Worm (Caenorhabditis elegans): Measurements from ENCODE around the gene K10H10.12.

The K10H10.12 gene

ce11 chrII:14496809-14497208 lies 9.3 kb downstream of the K10H10.12 start:
- TF ChIP-seq ceh-62 (tag; optimal IDR thresholded peaks at IDR 0.05) (no peak), dmd-6 (GFP tag; IDR thresholded peaks at IDR 0.05) (peak; percentile 70), cey-2 (tag; optimal IDR thresholded peaks at IDR 0.05; ENCODE audit: borderline replicate concordance, insufficient read depth) (peak; percentile 26), madf-5 (GFP tag; IDR thresholded peaks at IDR 0.05) (peak; percentile 78 to 88; a peak in 2 of 4 replicates), dpl-1 (GFP tag; optimal IDR thresholded peaks at IDR 0.05) (peak; percentile 68), spr-1 (tag; optimal IDR thresholded peaks at IDR 0.05) (peak; percentile 87), skn-1 (tag; optimal IDR thresholded peaks at IDR 0.05) (no peak), nhr-42 (GFP tag; IDR thresholded peaks at IDR 0.05) (peak; percentile 95), lin-15B (tag; optimal IDR thresholded peaks at IDR 0.05) (no peak), attf-4 (tag; optimal IDR thresholded peaks at IDR 0.05) (peak; percentile 41), daf-12 (tag; optimal IDR thresholded peaks at IDR 0.05) (no peak), mdl-1 (tag; optimal IDR thresholded peaks at IDR 0.05) (peak in 1 of 2 experiments; percentile 48), rbr-2 (tag; optimal IDR thresholded peaks at IDR 0.05) (peak; percentile 77), nhr-77 (tag; optimal IDR thresholded peaks at IDR 0.05) (peak; percentile 96), pqm-1 (tag; optimal IDR thresholded peaks at IDR 0.05) (peak; percentile 32), daf-8 (GFP tag; IDR thresholded peaks at IDR 0.05) (0 out of 2 replicates have a peak, but pooled peaks have one; percentile 58), ctbp-1 (GFP tag; IDR thresholded peaks at IDR 0.05) (peak; percentile 76), nhr-111 (GFP tag; optimal IDR thresholded peaks at IDR 0.05) (peak; percentile 83), aly-2 (tag; optimal IDR thresholded peaks at IDR 0.05) (no peak), lin-39 (tag; optimal IDR thresholded peaks at IDR 0.05) (no peak), R02D3.7 (tag; optimal IDR thresholded peaks at IDR 0.05) (peak; percentile 7), Y75B8A.6 (GFP tag; IDR thresholded peaks at IDR 0.05) (peak; percentile 44; the same call in 1 of the 2 replicates), F49E8.2 (tag; optimal IDR thresholded peaks at IDR 0.05; ENCODE audit: borderline replicate concordance) (peak; percentile 78), ztf-7 (tag; optimal IDR thresholded peaks at IDR 0.05) (peak; percentile 61), hmg-1.1 (GFP tag; IDR thresholded peaks at IDR 0.05) (peak; percentile 86), zip-2 (tag; optimal IDR thresholded peaks at IDR 0.05) (peak; percentile 41), D1046.2 (GFP tag; IDR thresholded peaks at IDR 0.05) (peak; percentile 87), ceh-32 (tag; optimal IDR thresholded peaks at IDR 0.05; ENCODE audit: poor library complexity) (no peak), egl-27 (tag; optimal IDR thresholded peaks at IDR 0.05) (no peak), ceh-20 (GFP tag; IDR thresholded peaks at IDR 0.05) (peak; percentile 78), nhr-11 (tag; optimal IDR thresholded peaks at IDR 0.05) (peak; percentile 55), zfp-2 (tag; optimal IDR thresholded peaks at IDR 0.05) (peak; percentile 69), nhr-41 (GFP tag; IDR thresholded peaks at IDR 0.05) (peak; percentile 87), aha-1 (tag) (peak; percentile 99), daf-16 (GFP tag; optimal IDR thresholded peaks at IDR 0.05) (peak; percentile 60 to 92), daf-16 (tag; optimal IDR thresholded peaks at IDR 0.05) (peak; percentile 77), madf-9 (GFP tag; conservative IDR thresholded peaks at IDR 0.05) (peak; percentile 79), hlh-11 (tag; optimal IDR thresholded peaks at IDR 0.05) (peak; percentile 80), saeg-2 (GFP tag; IDR thresholded peaks at IDR 0.05) (0 out of 2 replicates have a peak, but pooled peaks have one; percentile 67), spr-3 (GFP tag; optimal IDR thresholded peaks at IDR 0.05) (peak; percentile 83), snpc-1.2 (GFP tag; IDR thresholded peaks at IDR 0.05) (peak; percentile 81), nhr-10 (tag; optimal IDR thresholded peaks at IDR 0.05) (peak; percentile 63), ceh-44 (GFP tag; IDR thresholded peaks at IDR 0.05) (peak; percentile 90), F26F4.8 (GFP tag; conservative IDR thresholded peaks at IDR 0.05) (peak; percentile 94), dve-1 (tag; optimal IDR thresholded peaks at IDR 0.05; ENCODE audit: insufficient read depth) (peak; percentile 90), unc-62 (GFP tag; optimal IDR thresholded peaks at IDR 0.05 in 1 of 2) (peak in 1 of 2 experiments; percentile 93), unc-62 (tag; optimal IDR thresholded peaks at IDR 0.05) (no peak), jun-1 (tag; optimal IDR thresholded peaks at IDR 0.05) (no peak), set-16 (GFP tag; IDR thresholded peaks at IDR 0.05) (peak; percentile 24; the same call in 1 of the 2 replicates), duxl-1 (tag; optimal IDR thresholded peaks at IDR 0.05; ENCODE audit: poor library complexity) (peak; percentile 86), nhr-25 (tag; optimal IDR thresholded peaks at IDR 0.05; ENCODE audit: borderline replicate concordance, insufficient read depth) (peak; percentile 80)
